Fruit fly (Drosophila melanogaster) whole organism, embryonic: ENCODE measurements around the gene Mrgn1.

Experiments
- ATbp ChIP-seq: fragments of 200-800 bp; sonication (Bioruptor generic); optimal IDR thresholded peaks from 2 replicates; lab custom pipeline; 2017; ENCODE audit warnings: missing biosample characterization, mild to moderate bottlenecking, missing genetic modification characterization, missing genetic modification reagents
- Adf1 ChIP-seq: fragments of 200-800 bp; sonication (Bioruptor generic); IDR thresholded peaks from 2 replicates; pipeline ENCODE4 v1.3.6; 2022; ENCODE audit warnings: missing biosample characterization, missing genetic modification characterization
- Antp ChIP-seq: fragments of 200-800 bp; sonication (Bioruptor generic); optimal IDR thresholded peaks from 3 replicates; lab custom pipeline; 2016; ENCODE audit warnings: missing biosample characterization, missing genetic modification characterization
- CG10267 ChIP-seq: fragments of 200-800 bp; sonication (Bioruptor generic); optimal IDR thresholded peaks from 2 replicates; lab custom pipeline; 2018; ENCODE audit warnings: missing biosample characterization, mild to moderate bottlenecking, missing genetic modification characterization, moderate library complexity
- CG10543 ChIP-seq: fragments of 200-800 bp; sonication (Bioruptor generic); optimal IDR thresholded peaks from 3 replicates; lab custom pipeline; 2017; ENCODE audit warnings: missing biosample characterization, mild to moderate bottlenecking, missing genetic modification characterization, moderate library complexity
- CG12104 ChIP-seq: fragments of 200-800 bp; sonication (Bioruptor generic); optimal IDR thresholded peaks from 3 replicates; lab custom pipeline; 2016; ENCODE audit warnings: missing biosample characterization, missing genetic modification characterization
- CG12659 ChIP-seq: fragments of 200-800 bp; sonication (Bioruptor generic); optimal IDR thresholded peaks from 3 replicates; lab custom pipeline; 2017; ENCODE audit warnings: mild to moderate bottlenecking, missing biosample characterization, missing genetic modification reagents, missing genetic modification characterization
- CG12769 ChIP-seq: fragments of 200-800 bp; sonication (Bioruptor generic); optimal IDR thresholded peaks from 2 replicates; lab custom pipeline; 2019; ENCODE audit warnings: missing biosample characterization, mild to moderate bottlenecking, missing genetic modification characterization, moderate library complexity
- CG12942 ChIP-seq: fragments of 200-800 bp; sonication (Bioruptor generic); optimal IDR thresholded peaks from 3 replicates; lab custom pipeline; 2016; ENCODE audit warnings: missing biosample characterization, missing genetic modification characterization
- CG14050 ChIP-seq: fragments of 200-800 bp; sonication (Bioruptor generic); IDR thresholded peaks from 3 replicates; pipeline ENCODE4 v1.3.6; 2022; ENCODE audit warnings: missing biosample characterization, missing genetic modification characterization
- CG15011 ChIP-seq: fragments of 200-800 bp; sonication (Bioruptor generic); optimal IDR thresholded peaks from 3 replicates; lab custom pipeline; 2018; ENCODE audit warnings: missing biosample characterization, mild to moderate bottlenecking, missing genetic modification characterization
- CG15269 ChIP-seq: fragments of 200-800 bp; sonication (Bioruptor generic); optimal IDR thresholded peaks from 2 replicates; lab custom pipeline; 2018; ENCODE audit warnings: missing biosample characterization, mild to moderate bottlenecking, missing genetic modification characterization, moderate library complexity
- CG15514 ChIP-seq: fragments of 200-800 bp; sonication (Bioruptor generic); optimal IDR thresholded peaks from 3 replicates; lab custom pipeline; 2017; ENCODE audit warnings: missing biosample characterization, missing genetic modification characterization, mild to moderate bottlenecking, moderate library complexity, missing genetic modification reagents
- CG17361 ChIP-seq: fragments of 200-800 bp; sonication (Bioruptor generic); IDR thresholded peaks from 3 replicates; pipeline ENCODE4 v1.3.6; 2022; ENCODE audit warnings: missing biosample characterization, missing genetic modification characterization
- CG2199 ChIP-seq: fragments of 200-800 bp; sonication (Bioruptor generic); IDR thresholded peaks from 3 replicates; pipeline ENCODE4 v1.3.6; 2022; ENCODE audit warnings: missing biosample characterization, missing genetic modification characterization
- CG2712 ChIP-seq: fragments of 200-800 bp; optimal IDR thresholded peaks from 3 replicates; lab custom pipeline; 2019; ENCODE audit warnings: missing biosample characterization, mild to moderate bottlenecking, missing genetic modification characterization, moderate library complexity
- CG2875 ChIP-seq: fragments of 200-800 bp; sonication (Bioruptor generic); optimal IDR thresholded peaks from 2 replicates; lab custom pipeline; 2017; ENCODE audit warnings: missing biosample characterization, mild to moderate bottlenecking, missing genetic modification characterization, missing genetic modification reagents
- CG33213 ChIP-seq: fragments of 200-800 bp; sonication (Bioruptor generic); optimal IDR thresholded peaks from 3 replicates; lab custom pipeline; 2016; ENCODE audit warnings: missing biosample characterization, missing genetic modification characterization
- CG42726 ChIP-seq: fragments of 200-800 bp; sonication (Bioruptor generic); IDR thresholded peaks from 2 replicates; pipeline ENCODE4 v1.3.6; 2022; ENCODE audit warnings: missing biosample characterization, missing genetic modification characterization; ENCODE audit not compliant: partially characterized antibody
- CG4282 ChIP-seq: fragments of 200-800 bp; sonication (Bioruptor generic); optimal IDR thresholded peaks from 2 replicates; lab custom pipeline; 2016; ENCODE audit warnings: missing biosample characterization, missing genetic modification characterization
- CG6683 ChIP-seq: fragments of 200-800 bp; sonication (Bioruptor generic); optimal IDR thresholded peaks from 2 replicates; lab custom pipeline; 2017; ENCODE audit warnings: missing biosample characterization, mild to moderate bottlenecking, missing genetic modification characterization, missing genetic modification reagents
- CG7357 ChIP-seq: fragments of 200-800 bp; sonication (Bioruptor generic); IDR thresholded peaks from 3 replicates; pipeline ENCODE4 v1.3.6; 2022; ENCODE audit warnings: missing biosample characterization, missing genetic modification characterization
- CG8281 ChIP-seq: fragments of 200-800 bp; sonication (Bioruptor generic); optimal IDR thresholded peaks from 2 replicates; lab custom pipeline; 2018; ENCODE audit warnings: missing biosample characterization, mild to moderate bottlenecking, missing genetic modification characterization, moderate library complexity
- CG9609 ChIP-seq: fragments of 200-800 bp; sonication (Bioruptor generic); optimal IDR thresholded peaks from 3 replicates; lab custom pipeline; 2016; ENCODE audit warnings: missing biosample characterization, missing genetic modification characterization
- Chrac-16 ChIP-seq: fragments of 200-800 bp; sonication (Bioruptor generic); optimal IDR thresholded peaks from 3 replicates; lab custom pipeline; 2016; ENCODE audit warnings: missing biosample characterization, missing genetic modification characterization
- D19A ChIP-seq: fragments of 200-800 bp; optimal IDR thresholded peaks from 3 replicates; lab custom pipeline; 2019; ENCODE audit warnings: missing biosample characterization, mild to moderate bottlenecking, missing genetic modification characterization, moderate library complexity
- Hr39 ChIP-seq: fragments of >200 bp; optimal IDR thresholded peaks from 2 replicates; lab custom pipeline; 2017
- Sin3A ChIP-seq: fragments of >200 bp; optimal IDR thresholded peaks from 2 replicates; lab custom pipeline; 2018
- YL-1 ChIP-seq: fragments of 200-800 bp; sonication (Bioruptor generic); optimal IDR thresholded peaks from 3 replicates; lab custom pipeline; 2017; ENCODE audit warnings: missing biosample characterization, mild to moderate bottlenecking, missing genetic modification characterization
- abd-A ChIP-seq: fragments of 200-800 bp; sonication (Bioruptor generic); optimal IDR thresholded peaks from 3 replicates; lab custom pipeline; 2019; ENCODE audit warnings: missing biosample characterization, mild to moderate bottlenecking, missing genetic modification characterization, moderate library complexity
- ato ChIP-seq: fragments of 200-800 bp; sonication (Bioruptor generic); IDR thresholded peaks from 2 replicates; pipeline ENCODE4 v1.3.6; 2022; ENCODE audit warnings: missing biosample characterization, missing genetic modification characterization; ENCODE audit not compliant: partially characterized antibody
- cwo ChIP-seq: fragments of 200-800 bp; sonication (Bioruptor generic); optimal IDR thresholded peaks from 3 replicates; lab custom pipeline; 2017; ENCODE audit warnings: missing biosample characterization, missing genetic modification characterization, mild to moderate bottlenecking, moderate library complexity, missing genetic modification reagents
- da ChIP-seq: fragments of 200-800 bp; sonication (Bioruptor generic); optimal IDR thresholded peaks from 2 replicates; lab custom pipeline; 2016; ENCODE audit warnings: missing biosample characterization, missing genetic modification characterization
- dpn ChIP-seq, 2 experiments: fragments of 200-800 bp; sonication (Bioruptor generic); optimal IDR thresholded peaks; 3 replicates each; lab custom pipeline; 2016; ENCODE audit warnings: missing biosample characterization in 2 of 2, missing genetic modification characterization in 2 of 2
- en ChIP-seq: fragments of 200-800 bp; sonication (Bioruptor generic); optimal IDR thresholded peaks from 2 replicates; lab custom pipeline; 2016; ENCODE audit warnings: missing biosample characterization, missing genetic modification characterization
- fd96Cb ChIP-seq: fragments of 200-800 bp; sonication (Bioruptor generic); optimal IDR thresholded peaks from 2 replicates; lab custom pipeline; 2018; ENCODE audit warnings: missing biosample characterization, mild to moderate bottlenecking, missing genetic modification characterization, moderate library complexity
- fu2 ChIP-seq: fragments of 200-800 bp; sonication (Bioruptor generic); optimal IDR thresholded peaks from 2 replicates; lab custom pipeline; 2016; ENCODE audit warnings: missing biosample characterization, missing genetic modification characterization
- gfzf ChIP-seq: fragments of 200-800 bp; sonication (Bioruptor generic); optimal IDR thresholded peaks from 2 replicates; lab custom pipeline; 2016; ENCODE audit warnings: missing biosample characterization, mild to moderate bottlenecking, missing genetic modification characterization, moderate library complexity
- ind ChIP-seq: fragments of 200-800 bp; sonication (Bioruptor generic); optimal IDR thresholded peaks from 3 replicates; lab custom pipeline; 2016; ENCODE audit warnings: missing biosample characterization, missing genetic modification characterization
- inv ChIP-seq: fragments of 200-800 bp; sonication (Bioruptor generic); IDR thresholded peaks from 2 replicates; pipeline ENCODE4 v1.3.6; 2022; ENCODE audit warnings: missing biosample characterization, missing genetic modification characterization; ENCODE audit not compliant: partially characterized antibody
- knrl ChIP-seq: fragments of 200-800 bp; sonication (Bioruptor generic); IDR thresholded peaks from 3 replicates; pipeline ENCODE4 v1.3.6; 2022; ENCODE audit warnings: missing biosample characterization, missing genetic modification characterization; ENCODE audit not compliant: partially characterized antibody
- p53 ChIP-seq: fragments of 200-800 bp; sonication (Bioruptor generic); optimal IDR thresholded peaks from 2 replicates; lab custom pipeline; 2016; ENCODE audit warnings: missing biosample characterization, missing genetic modification characterization
- pnt ChIP-seq: fragments of 200-800 bp; sonication (Bioruptor generic); optimal IDR thresholded peaks from 3 replicates; lab custom pipeline; 2016; ENCODE audit warnings: missing biosample characterization, missing genetic modification characterization
- sc ChIP-seq, 3 experiments: fragments of >200 bp in 2 of 3; fragments of 200-800 bp in 1 of 3; sonication (Bioruptor generic) in 1 of 3; optimal IDR thresholded peaks; 2 replicates in 2 of 3; 3 replicates in 1 of 3; lab custom pipeline; 2017; ENCODE audit warnings: mild to moderate bottlenecking in 1 of 3, missing biosample characterization in 1 of 3, missing genetic modification characterization in 1 of 3, missing genetic modification reagents in 1 of 3
- sisA ChIP-seq: fragments of 200-800 bp; sonication (Bioruptor generic); IDR thresholded peaks from 2 replicates; pipeline ENCODE4 v1.3.6; 2022; ENCODE audit warnings: missing biosample characterization, missing genetic modification characterization
- sr ChIP-seq: fragments of 200-800 bp; sonication (Bioruptor generic); IDR thresholded peaks from 3 replicates; pipeline ENCODE4 v1.3.6; 2022; ENCODE audit warnings: missing biosample characterization, missing genetic modification characterization
- ssp ChIP-seq: fragments of 200-800 bp; sonication (Bioruptor generic); IDR thresholded peaks from 2 replicates; pipeline ENCODE4 v1.3.6; 2022; ENCODE audit warnings: missing biosample characterization, missing genetic modification characterization
- tgo ChIP-seq: fragments of 200-800 bp; sonication (Bioruptor generic); IDR thresholded peaks from 3 replicates; pipeline ENCODE4 v1.3.6; 2022; ENCODE audit warnings: missing biosample characterization, missing genetic modification characterization
- yki ChIP-seq: fragments of >200 bp; optimal IDR thresholded peaks from 3 replicates; lab custom pipeline; 2018
- zf30C ChIP-seq: fragments of 200-800 bp; sonication (Bioruptor generic); optimal IDR thresholded peaks from 3 replicates; lab custom pipeline; 2018; ENCODE audit warnings: missing biosample characterization, mild to moderate bottlenecking, missing genetic modification characterization
- zfh2 ChIP-seq: fragments of 200-800 bp; sonication (Bioruptor generic); optimal IDR thresholded peaks from 2 replicates; lab custom pipeline; 2016; ENCODE audit warnings: missing biosample characterization, missing genetic modification characterization

The Mrgn1 gene

dm6 chrX:13755152-13755557 is 33.4 kb upstream of the Mrgn1 start, which contains the start of gene Pdcd4 (continued):
- TF ChIP-seq gfzf (GFP tag; lab: Kevin White, UChicago) = peak; percentile 37
- no peak for TF ChIP-seq sc (optimal IDR thresholded peaks at IDR 0.05; lab: Kevin White, UChicago)
- no peak for TF ChIP-seq sc (GFP tag; optimal IDR thresholded peaks at IDR 0.05; lab: Kevin White, UChicago)
- TF ChIP-seq en (GFP tag; lab: Kevin White, UChicago) = no peak
- TF ChIP-seq sisA (GFP tag; lab: Robert Waterston, UW) = no peak
- TF ChIP-seq YL-1 (GFP tag; lab: Kevin White, UChicago) = peak; percentile 38
- TF ChIP-seq ind (GFP tag; lab: Kevin White, UChicago) = no peak
- no peak for TF ChIP-seq zfh2
- peak; percentile 43 for TF ChIP-seq CG4282 (GFP tag; lab: Kevin White, UChicago)
- no peak for TF ChIP-seq pnt (GFP tag; lab: Kevin White, UChicago)
- no peak for TF ChIP-seq yki (lab: Kevin White, UChicago)
- no peak for TF ChIP-seq Chrac-16 (GFP tag; lab: Kevin White, UChicago)
- no peak for TF ChIP-seq zf30C (GFP tag; lab: Kevin White, UChicago)
- TF ChIP-seq cwo (GFP tag; lab: Kevin White, UChicago) = no peak
- TF ChIP-seq fd96Cb = no peak
- no peak for TF ChIP-seq CG10543
- peak; percentile 30 for TF ChIP-seq Antp (GFP tag; lab: Kevin White, UChicago)
- no peak for TF ChIP-seq CG12942 (GFP tag; lab: Kevin White, UChicago)
- peak; percentile 39 for TF ChIP-seq CG2712 (tag; lab: Kevin White, UChicago)
- TF ChIP-seq inv (GFP tag; lab: Robert Waterston, UW) = no peak
- peak; percentile 13 for TF ChIP-seq CG10267 (tag; lab: Kevin White, UChicago)
- no peak for TF ChIP-seq CG8281 (tag; lab: Kevin White, UChicago)
- TF ChIP-seq CG12104 = no peak
- TF ChIP-seq p53 (GFP tag; lab: Kevin White, UChicago) = no peak
- TF ChIP-seq knrl (GFP tag; lab: Robert Waterston, UW) = 0 out of 3 replicates have a peak, but pooled peaks have one; percentile 26
- TF ChIP-seq sr (GFP tag; lab: Robert Waterston, UW) = 0 out of 3 replicates have a peak, but pooled peaks have one; percentile 9
- peak; percentile 44 for TF ChIP-seq CG12769 (tag; lab: Kevin White, UChicago)
- no peak for TF ChIP-seq CG2199 (GFP tag; lab: Robert Waterston, UW)
- TF ChIP-seq CG15514 (GFP tag; lab: Kevin White, UChicago) = peak; percentile 66
- no peak for TF ChIP-seq CG15011
- TF ChIP-seq CG6683 (GFP tag; lab: Kevin White, UChicago) = no peak
- TF ChIP-seq tgo = no peak
- TF ChIP-seq CG42726 (GFP tag; lab: Robert Waterston, UW) = 0 out of 2 replicates have a peak, but pooled peaks have one; percentile 49
- TF ChIP-seq Sin3A (lab: Kevin White, UChicago) = no peak
- no peak for TF ChIP-seq ssp
- TF ChIP-seq CG2875 = no peak
- peak; percentile 32 for TF ChIP-seq abd-A
- TF ChIP-seq D19A = peak; percentile 28
- peak; percentile 23 for TF ChIP-seq CG15269 (tag; lab: Kevin White, UChicago)
- TF ChIP-seq CG9609 = no peak
- TF ChIP-seq da (GFP tag; lab: Kevin White, UChicago) = no peak
- TF ChIP-seq dpn (GFP tag; optimal IDR thresholded peaks at IDR 0.05; lab: Kevin White, UChicago) = peak in 1 of 2 experiments; percentile 7
- no peak for TF ChIP-seq ATbp (GFP tag; lab: Kevin White, UChicago)
- peak; percentile 44 for TF ChIP-seq CG12659
- no peak for TF ChIP-seq Hr39 (lab: Kevin White, UChicago)
- no peak for TF ChIP-seq Adf1 (GFP tag; lab: Robert Waterston, UW)
- TF ChIP-seq CG17361 (GFP tag; lab: Robert Waterston, UW) = peak; percentile 12; the same call in 1 of the 3 replicates
- TF ChIP-seq CG14050 (GFP tag; lab: Robert Waterston, UW) = no peak
- no peak for TF ChIP-seq ato (GFP tag; lab: Robert Waterston, UW)
- TF ChIP-seq fu2 (GFP tag; lab: Kevin White, UChicago) = no peak
- no peak for TF ChIP-seq CG7357
- peak; percentile 45 for TF ChIP-seq CG33213
